Fruit fly (Drosophila melanogaster): ENCODE data around the gene Cox11.

Gene Cox11

dm6 chr2L:5546518-5547287 is 19.9 kb downstream of the Cox11 start, which contains the start of gene Oscillin (continued):
- peak; percentile 12 for TF ChIP-seq CG15073 (GFP tag; optimal IDR thresholded peaks at IDR 0.05)
- peak; percentile 12 for TF ChIP-seq CG11398 (GFP tag; optimal IDR thresholded peaks at IDR 0.05)
- TF ChIP-seq ham (GFP tag; IDR thresholded peaks at IDR 0.05) = no peak
- TF ChIP-seq CG8388 (GFP tag; optimal IDR thresholded peaks at IDR 0.05) = peak; percentile 89
- TF ChIP-seq ranshi (GFP tag; IDR thresholded peaks at IDR 0.05) = peak; percentile 83
- TF ChIP-seq CG10462 (GFP tag; optimal IDR thresholded peaks at IDR 0.05) = no peak
- TF ChIP-seq kni (GFP tag; optimal IDR thresholded peaks at IDR 0.05) = peak; percentile 52
- TF ChIP-seq CG4707 (GFP tag; optimal IDR thresholded peaks at IDR 0.05) = no peak
- TF ChIP-seq otp (GFP tag; IDR thresholded peaks at IDR 0.05) = no peak
- TF ChIP-seq CG1529 (GFP tag; optimal IDR thresholded peaks at IDR 0.05) = no peak
- peak; percentile 84 for TF ChIP-seq hb (GFP tag; IDR thresholded peaks at IDR 0.05; ENCODE audit: partially characterized antibody)
- peak; percentile 85 for TF ChIP-seq nerfin-1 (tag; optimal IDR thresholded peaks at IDR 0.05)
- TF ChIP-seq MESR4 (GFP tag; optimal IDR thresholded peaks at IDR 0.05) = peak; percentile 13
- TF ChIP-seq psq (GFP tag; optimal IDR thresholded peaks at IDR 0.05) = peak; percentile 88
- TF ChIP-seq CG17385 (GFP tag; optimal IDR thresholded peaks at IDR 0.05) = peak; percentile 89
- peak; percentile 51; the same call in 2 of the 3 replicates for TF ChIP-seq vnd (GFP tag; IDR thresholded peaks at IDR 0.05; ENCODE audit: partially characterized antibody)
- no peak for TF ChIP-seq h (optimal IDR thresholded peaks at IDR 0.05)
- TF ChIP-seq Dbx (GFP tag; IDR thresholded peaks at IDR 0.05) = peak; percentile 79
- no peak for TF ChIP-seq repo (GFP tag; optimal IDR thresholded peaks at IDR 0.05)
- no peak for TF ChIP-seq CG7928 (GFP tag; optimal IDR thresholded peaks at IDR 0.05)
- peak; percentile 94 for TF ChIP-seq Xrp1 (GFP tag; IDR thresholded peaks at IDR 0.05)
- TF ChIP-seq grau (tag; optimal IDR thresholded peaks at IDR 0.05) = peak; percentile 86
- TF ChIP-seq CG34422 (GFP tag; IDR thresholded peaks at IDR 0.05) = peak; percentile 87
- TF ChIP-seq peb (GFP tag; IDR thresholded peaks at IDR 0.05) = peak; percentile 60; the same call in 1 of the 2 replicates
- TF ChIP-seq Abd-B (GFP tag; optimal IDR thresholded peaks at IDR 0.05) = peak; percentile 52
- TF ChIP-seq CG34376 (GFP tag; optimal IDR thresholded peaks at IDR 0.05) = peak; percentile 33
- TF ChIP-seq CG9797 (GFP tag; optimal IDR thresholded peaks at IDR 0.05) = no peak
- peak; percentile 83 for TF ChIP-seq CG10267 (tag; optimal IDR thresholded peaks at IDR 0.05)
- TF ChIP-seq CG10543 (GFP tag; optimal IDR thresholded peaks at IDR 0.05) = peak; percentile 47
- TF ChIP-seq Kr (GFP tag; optimal IDR thresholded peaks at IDR 0.05) = no peak
- TF ChIP-seq CG17912 (GFP tag; optimal IDR thresholded peaks at IDR 0.05) = no peak
- 0 out of 2 replicates have a peak, but pooled peaks have one; percentile 4 for TF ChIP-seq CG4360 (GFP tag; IDR thresholded peaks at IDR 0.05)
- TF ChIP-seq CG13775 (GFP tag; optimal IDR thresholded peaks at IDR 0.05) = peak; percentile 74
- no peak for TF ChIP-seq CkIIα-i1 (GFP tag; IDR thresholded peaks at IDR 0.05)
- TF ChIP-seq kay (GFP tag; optimal IDR thresholded peaks at IDR 0.05) = peak; percentile 73
- peak; percentile 79 for TF ChIP-seq Bteb2 (GFP tag; optimal IDR thresholded peaks at IDR 0.05)
- TF ChIP-seq CG11695 (GFP tag; IDR thresholded peaks at IDR 0.05) = peak; percentile 90
- peak; percentile 28 for TF ChIP-seq CG2202 (tag; optimal IDR thresholded peaks at IDR 0.05)
- TF ChIP-seq gem (tag; optimal IDR thresholded peaks at IDR 0.05) = peak; percentile 58
- TF ChIP-seq sqz (GFP tag; optimal IDR thresholded peaks at IDR 0.05) = peak; percentile 86
- no peak for TF ChIP-seq maf-S (GFP tag; optimal IDR thresholded peaks at IDR 0.05)
- TF ChIP-seq fru (optimal IDR thresholded peaks at IDR 0.05) = no peak
- TF ChIP-seq dysf (GFP tag; IDR thresholded peaks at IDR 0.05) = peak; percentile 81
- no peak for TF ChIP-seq vfl (GFP tag; optimal IDR thresholded peaks at IDR 0.05)
- TF ChIP-seq chinmo (GFP tag; IDR thresholded peaks at IDR 0.05; ENCODE audit: partially characterized antibody) = peak; percentile 85; the same call in 3 of the 4 replicates
- TF ChIP-seq al (GFP tag; IDR thresholded peaks at IDR 0.05) = peak; percentile 74
- no peak for TF ChIP-seq Side (GFP tag; optimal IDR thresholded peaks at IDR 0.05)
- TF ChIP-seq CG10209 (GFP tag; optimal IDR thresholded peaks at IDR 0.05) = peak; percentile 77
- TF ChIP-seq CG4328 (GFP tag; optimal IDR thresholded peaks at IDR 0.05) = peak; percentile 78
- TF ChIP-seq bcd (GFP tag; optimal IDR thresholded peaks at IDR 0.05) = peak; percentile 80

All from whole organism, embryonic.